Fruit fly (Drosophila melanogaster): Measurements from ENCODE around the gene CG32801.

CG32801 gene

DNA sequence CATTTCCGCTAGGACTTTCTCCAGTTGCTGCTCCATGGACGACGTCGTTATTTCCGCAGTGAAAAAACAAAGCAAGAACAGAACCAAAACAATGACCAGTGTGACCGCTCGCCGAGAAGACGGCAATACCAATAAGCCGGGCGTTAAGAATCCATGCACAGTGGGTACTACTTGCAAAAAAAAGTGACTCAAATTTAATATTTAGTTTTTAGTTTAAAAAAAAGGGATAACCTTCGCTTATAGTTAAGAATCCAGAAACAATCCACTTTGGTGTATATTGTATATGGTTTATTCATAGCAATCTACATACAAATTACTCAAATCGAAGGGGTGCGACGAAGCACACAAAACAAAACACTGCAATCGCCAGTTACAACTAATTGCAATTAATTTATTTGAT lies 44.1 kb downstream of the CG32801 start, which contains the start of gene Lamtor5:
Lamtor5 (minus strand) TSS at position 105 of the 400 bp plus-strand sequence.
- TF ChIP-seq ey (GFP tag; optimal IDR thresholded peaks at IDR 0.05) (peak; percentile 35), fru (GFP tag; optimal IDR thresholded peaks at IDR 0.05) (peak; percentile 54), rgr (GFP tag; optimal IDR thresholded peaks at IDR 0.05) (peak; percentile 39), br (GFP tag; optimal IDR thresholded peaks at IDR 0.05) (peak; percentile 19), Jra (GFP tag; optimal IDR thresholded peaks at IDR 0.05) (peak; percentile 34), Hnf4 (GFP tag; optimal IDR thresholded peaks at IDR 0.05) (peak; percentile 58), dl (GFP tag; optimal IDR thresholded peaks at IDR 0.05; ENCODE audit: insufficient read depth in 1 of 2, partially characterized antibody in 2 of 2) (no peak), sage (GFP tag; optimal IDR thresholded peaks at IDR 0.05) (no peak), HLH106 (tag; optimal IDR thresholded peaks at IDR 0.05) (peak; percentile 57), Hr78 (GFP tag; optimal IDR thresholded peaks at IDR 0.05) (no peak), Sp1 (GFP tag; optimal IDR thresholded peaks at IDR 0.05) (peak; percentile 51), h (GFP tag; optimal IDR thresholded peaks at IDR 0.05) (peak; percentile 54), dsf (GFP tag; optimal IDR thresholded peaks at IDR 0.05; ENCODE audit: borderline replicate concordance) (no peak), Hr83 (GFP tag; optimal IDR thresholded peaks at IDR 0.05; ENCODE audit: poor library complexity, severe bottlenecking) (peak; percentile 1), woc (GFP tag; optimal IDR thresholded peaks at IDR 0.05) (peak; percentile 68), Rel (GFP tag; optimal IDR thresholded peaks at IDR 0.05) (no peak), Rel (tag; optimal IDR thresholded peaks at IDR 0.05) (peak; percentile 43), psq (GFP tag; optimal IDR thresholded peaks at IDR 0.05) (peak; percentile 36), foxo (GFP tag; optimal IDR thresholded peaks at IDR 0.05) (peak in 1 of 2 experiments; percentile 50), dmrt93B (GFP tag; optimal IDR thresholded peaks at IDR 0.05) (no peak)

DNA sequence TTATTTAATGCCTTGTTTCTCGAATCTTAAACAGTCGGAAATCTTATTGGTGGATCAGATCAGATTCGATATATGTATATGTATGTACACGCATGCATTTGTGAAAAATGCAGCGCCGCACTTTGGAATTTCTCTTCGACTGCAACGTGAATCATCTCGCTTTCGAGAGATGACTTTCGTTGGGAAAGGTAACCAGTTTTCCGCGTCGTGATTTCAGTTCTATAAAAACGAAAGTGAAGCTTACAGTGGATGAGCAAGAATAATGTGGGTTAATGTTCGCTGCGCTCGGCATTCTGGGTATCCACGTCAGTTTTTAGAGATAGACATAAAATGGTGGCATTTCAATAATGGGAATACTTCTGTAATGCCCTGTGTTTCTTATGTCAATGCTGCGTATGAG lies 46.4 kb downstream of the CG32801 start:
- TF ChIP-seq Myc (optimal IDR thresholded peaks at IDR 0.05) (no peak), pan (optimal IDR thresholded peaks at IDR 0.05) (no peak), N (GFP tag; optimal IDR thresholded peaks at IDR 0.05) (no peak), sage (GFP tag; optimal IDR thresholded peaks at IDR 0.05) (no peak), dmrt93B (GFP tag; optimal IDR thresholded peaks at IDR 0.05) (no peak), brk (GFP tag; optimal IDR thresholded peaks at IDR 0.05) (no peak), Sp1 (GFP tag; optimal IDR thresholded peaks at IDR 0.05) (no peak), lola (GFP tag; optimal IDR thresholded peaks at IDR 0.05) (no peak), Dif (GFP tag; optimal IDR thresholded peaks at IDR 0.05; ENCODE audit: partially characterized antibody) (no peak), CG9705 (GFP tag; optimal IDR thresholded peaks at IDR 0.05) (no peak), Hnf4 (GFP tag; optimal IDR thresholded peaks at IDR 0.05) (no peak), Dfd (GFP tag; optimal IDR thresholded peaks at IDR 0.05) (no peak), Rel (GFP tag; optimal IDR thresholded peaks at IDR 0.05) (no peak), Rel (tag; optimal IDR thresholded peaks at IDR 0.05) (no peak), dl (GFP tag; optimal IDR thresholded peaks at IDR 0.05; ENCODE audit: insufficient read depth in 1 of 2, partially characterized antibody in 2 of 2) (no peak), CG32264 (GFP tag; optimal IDR thresholded peaks at IDR 0.05) (no peak), dsf (GFP tag; optimal IDR thresholded peaks at IDR 0.05; ENCODE audit: borderline replicate concordance) (no peak), fru (GFP tag; optimal IDR thresholded peaks at IDR 0.05) (no peak), Hr78 (GFP tag; optimal IDR thresholded peaks at IDR 0.05) (no peak), HLH106 (tag; optimal IDR thresholded peaks at IDR 0.05) (no peak)

DNA sequence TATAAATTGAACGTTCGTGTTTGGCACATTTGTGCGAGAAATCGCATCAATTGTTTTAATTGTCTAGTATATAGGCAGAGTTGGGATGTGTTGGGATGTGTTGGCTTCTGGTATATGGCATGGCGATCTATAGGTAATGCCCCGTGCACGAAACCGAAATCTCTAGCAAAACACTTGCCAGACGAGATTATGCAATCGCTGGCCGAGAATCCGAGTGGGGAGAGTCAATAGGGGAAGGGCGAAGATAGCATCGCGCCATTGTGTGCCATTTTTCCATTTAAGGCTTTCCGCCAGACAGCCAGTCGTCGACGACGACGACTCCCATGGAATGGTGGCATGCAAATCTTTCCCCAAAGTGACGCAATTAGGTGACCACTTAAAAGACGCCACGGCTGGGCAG lies 48.1 kb downstream of the CG32801 start:
- TF ChIP-seq lola (GFP tag; optimal IDR thresholded peaks at IDR 0.05): no peak
- no peak for TF ChIP-seq Rel (GFP tag; optimal IDR thresholded peaks at IDR 0.05)
- peak; percentile 60 for TF ChIP-seq Rel (tag; optimal IDR thresholded peaks at IDR 0.05)
- no peak for TF ChIP-seq CG9705 (GFP tag; optimal IDR thresholded peaks at IDR 0.05)

DNA sequence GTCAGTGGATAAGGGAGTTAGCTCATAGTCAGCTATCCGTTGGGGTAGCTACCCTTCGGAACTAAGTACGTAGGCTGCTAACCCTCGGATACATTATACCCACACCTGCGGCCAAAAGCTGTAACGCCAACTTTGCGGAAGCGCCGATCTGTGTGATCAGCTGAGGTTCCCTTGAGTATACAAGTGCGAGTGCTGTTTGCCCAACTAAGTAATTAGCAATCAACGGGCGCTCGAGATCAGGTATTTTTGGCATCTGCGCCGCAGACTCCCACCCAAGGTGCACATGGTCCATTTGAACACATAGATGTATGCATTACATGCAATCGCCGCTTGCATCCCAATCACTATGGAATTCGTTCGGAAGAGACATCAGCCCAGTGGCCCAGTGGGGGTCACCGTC lies 48.9 kb downstream of the CG32801 start:
- TF ChIP-seq Mio (GFP tag; optimal IDR thresholded peaks at IDR 0.05) (no peak), Dfd (GFP tag; optimal IDR thresholded peaks at IDR 0.05) (no peak), psq (GFP tag; optimal IDR thresholded peaks at IDR 0.05) (no peak), Hr83 (GFP tag; optimal IDR thresholded peaks at IDR 0.05; ENCODE audit: poor library complexity, severe bottlenecking) (peak; percentile 98), Dif (GFP tag; optimal IDR thresholded peaks at IDR 0.05; ENCODE audit: partially characterized antibody) (no peak), CG9705 (GFP tag; optimal IDR thresholded peaks at IDR 0.05) (peak; percentile 11), foxo (GFP tag; optimal IDR thresholded peaks at IDR 0.05) (peak in 1 of 2 experiments; percentile 57), Hnf4 (GFP tag; optimal IDR thresholded peaks at IDR 0.05) (peak; percentile 41), CG32264 (GFP tag; optimal IDR thresholded peaks at IDR 0.05) (peak; percentile 53), jim (GFP tag; optimal IDR thresholded peaks at IDR 0.05) (peak; percentile 62), h (GFP tag; optimal IDR thresholded peaks at IDR 0.05) (peak; percentile 82), sv (GFP tag; optimal IDR thresholded peaks at IDR 0.05) (peak; percentile 11), lola (GFP tag; optimal IDR thresholded peaks at IDR 0.05) (no peak), fru (GFP tag; optimal IDR thresholded peaks at IDR 0.05) (peak; percentile 27), dsf (GFP tag; optimal IDR thresholded peaks at IDR 0.05; ENCODE audit: borderline replicate concordance) (no peak), GATAd (GFP tag; optimal IDR thresholded peaks at IDR 0.05) (peak; percentile 13), br (GFP tag; optimal IDR thresholded peaks at IDR 0.05) (peak; percentile 40), Sp1 (GFP tag; optimal IDR thresholded peaks at IDR 0.05) (peak; percentile 45), rgr (GFP tag; optimal IDR thresholded peaks at IDR 0.05) (peak; percentile 53), OdsH (GFP tag; optimal IDR thresholded peaks at IDR 0.05) (peak; percentile 43), HLH106 (tag; optimal IDR thresholded peaks at IDR 0.05) (peak; percentile 17), dmrt93B (GFP tag; optimal IDR thresholded peaks at IDR 0.05) (no peak), Jra (GFP tag; optimal IDR thresholded peaks at IDR 0.05) (peak; percentile 25)

Data from whole organism, wandering third instar larva.